Fruit fly (Drosophila melanogaster) whole organism, wandering third instar larva: ENCODE data around the gene CG15550.

ENCODE experiments used
- Abd-B ChIP-seq: fragments of >200 bp; optimal IDR thresholded peaks from 2 replicates; lab custom pipeline; 2017; ENCODE audit warnings: missing biosample characterization, missing genetic modification characterization
- CG32264 ChIP-seq: fragments of 200-800 bp; sonication (Bioruptor generic); optimal IDR thresholded peaks from 2 replicates; lab custom pipeline; 2016; ENCODE audit warnings: missing biosample characterization, missing genetic modification characterization
- CG9705 ChIP-seq: fragments of 200-800 bp; sonication (Bioruptor generic); optimal IDR thresholded peaks from 2 replicates; lab custom pipeline; 2018; ENCODE audit warnings: missing biosample characterization, mild to moderate bottlenecking, missing genetic modification characterization
- Dfd ChIP-seq: fragments of >200 bp; optimal IDR thresholded peaks from 2 replicates; lab custom pipeline; 2017; ENCODE audit warnings: missing biosample characterization, missing genetic modification characterization
- Dif ChIP-seq: fragments of 200-275, 200-300 bp; sonication (Bioruptor generic); optimal IDR thresholded peaks from 2 replicates; lab custom pipeline; 2018; ENCODE audit warnings: missing biosample characterization, missing genetic modification characterization; ENCODE audit not compliant: partially characterized antibody
- GATAd ChIP-seq: sonication (Bioruptor generic); optimal IDR thresholded peaks from 2 replicates; lab custom pipeline; 2016; ENCODE audit warnings: missing biosample characterization, missing genetic modification characterization
- Hnf4 ChIP-seq: fragments of 200-800 bp; sonication (Bioruptor generic); optimal IDR thresholded peaks from 2 replicates; lab custom pipeline; 2016; ENCODE audit warnings: missing biosample characterization, mild to moderate bottlenecking, missing genetic modification characterization
- Hr78 ChIP-seq: fragments of >200 bp; optimal IDR thresholded peaks from 2 replicates; lab custom pipeline; 2017; ENCODE audit warnings: missing biosample characterization, missing genetic modification characterization
- Hr83 ChIP-seq: fragments of 200-300 bp; sonication (Bioruptor generic); optimal IDR thresholded peaks from 2 replicates; lab custom pipeline; 2016; ENCODE audit warnings: missing biosample characterization, mild to moderate bottlenecking, missing genetic modification characterization, moderate library complexity; ENCODE audit not compliant: poor library complexity, severe bottlenecking
- Jra ChIP-seq: sonication (Bioruptor generic); optimal IDR thresholded peaks from 2 replicates; lab custom pipeline; 2016; ENCODE audit warnings: missing biosample characterization, missing genetic modification characterization
- Mio ChIP-seq: sonication (Bioruptor generic); optimal IDR thresholded peaks from 2 replicates; lab custom pipeline; 2016; ENCODE audit warnings: missing biosample characterization, missing genetic modification characterization
- Myc ChIP-seq: fragments of >200 bp; optimal IDR thresholded peaks from 2 replicates; lab custom pipeline; 2017
- OdsH ChIP-seq: fragments of 200-800 bp; sonication (Bioruptor generic); optimal IDR thresholded peaks from 2 replicates; lab custom pipeline; 2016; ENCODE audit warnings: missing biosample characterization, mild to moderate bottlenecking, missing genetic modification characterization
- Rel ChIP-seq, 2 experiments: fragments of 200-800 bp; sonication (Bioruptor generic) in 1 of 2; optimal IDR thresholded peaks; 2 replicates in 1 of 2; 3 replicates in 1 of 2; lab custom pipeline; 2016 to 2019; ENCODE audit warnings: mild to moderate bottlenecking in 2 of 2, missing biosample characterization in 2 of 2, missing genetic modification characterization in 2 of 2, moderate library complexity in 1 of 2
- Sp1 ChIP-seq: fragments of 200-800 bp; sonication (Bioruptor generic); optimal IDR thresholded peaks from 3 replicates; lab custom pipeline; 2019; ENCODE audit warnings: missing biosample characterization, mild to moderate bottlenecking, missing genetic modification characterization, moderate library complexity
- br ChIP-seq: fragments of 200-800 bp; sonication (Bioruptor generic); optimal IDR thresholded peaks from 2 replicates; lab custom pipeline; 2016; ENCODE audit warnings: missing biosample characterization, missing genetic modification characterization
- brk ChIP-seq: fragments of 200-800 bp; sonication (Bioruptor generic); optimal IDR thresholded peaks from 2 replicates; lab custom pipeline; 2016; ENCODE audit warnings: missing biosample characterization, mild to moderate bottlenecking, missing genetic modification characterization
- dl ChIP-seq, 2 experiments: fragments of 175-275, 200-275 bp in 1 of 2; fragments of 200-275 bp in 1 of 2; sonication (Bioruptor generic); optimal IDR thresholded peaks; lab custom pipeline; 2018; ENCODE audit warnings: mild to moderate bottlenecking in 2 of 2, missing biosample characterization in 2 of 2, missing genetic modification characterization in 2 of 2, moderate library complexity in 2 of 2; ENCODE audit not compliant: partially characterized antibody in 2 of 2, insufficient read depth in 1 of 2
- dmrt93B ChIP-seq: fragments of 200-800 bp; sonication (Bioruptor generic); optimal IDR thresholded peaks from 2 replicates; lab custom pipeline; 2018; ENCODE audit warnings: missing biosample characterization, mild to moderate bottlenecking, missing genetic modification characterization
- foxo ChIP-seq, 2 experiments: fragments of 200-800 bp; sonication (Bioruptor generic); optimal IDR thresholded peaks; 2 replicates in 1 of 2; 3 replicates in 1 of 2; lab custom pipeline; 2016 to 2017; ENCODE audit warnings: missing biosample characterization in 2 of 2, missing genetic modification characterization in 2 of 2
- fru ChIP-seq: fragments of 200-800 bp; sonication (Bioruptor generic); optimal IDR thresholded peaks from 3 replicates; lab custom pipeline; 2016; ENCODE audit warnings: missing biosample characterization, mild to moderate bottlenecking, missing genetic modification characterization
- jim ChIP-seq: fragments of 175-275, 200-325 bp; sonication (Bioruptor generic); optimal IDR thresholded peaks from 2 replicates; lab custom pipeline; 2016; ENCODE audit warnings: missing biosample characterization, mild to moderate bottlenecking, missing genetic modification characterization
- lola ChIP-seq: fragments of >200 bp; optimal IDR thresholded peaks from 2 replicates; lab custom pipeline; 2017; ENCODE audit warnings: missing biosample characterization, missing genetic modification characterization
- sage ChIP-seq: fragments of 200-800 bp; sonication (Bioruptor generic); optimal IDR thresholded peaks from 2 replicates; lab custom pipeline; 2016; ENCODE audit warnings: missing biosample characterization, mild to moderate bottlenecking, missing genetic modification characterization
- sv ChIP-seq: fragments of 200-800 bp; sonication (Bioruptor generic); optimal IDR thresholded peaks from 3 replicates; lab custom pipeline; 2016; ENCODE audit warnings: missing biosample characterization, missing genetic modification characterization
- tai ChIP-seq: sonication (Bioruptor generic); optimal IDR thresholded peaks from 2 replicates; lab custom pipeline; 2016; ENCODE audit warnings: missing biosample characterization, missing genetic modification characterization
- usp ChIP-seq: fragments of >200 bp; optimal IDR thresholded peaks from 2 replicates; lab custom pipeline; 2017; ENCODE audit warnings: missing biosample characterization, missing genetic modification characterization
- woc ChIP-seq: sonication (Bioruptor generic); optimal IDR thresholded peaks from 2 replicates; lab custom pipeline; 2016; ENCODE audit warnings: missing biosample characterization, mild to moderate bottlenecking, missing genetic modification characterization

CG15550 gene

dm6 chr3R:30926033-30926432 lies 10.9 kb downstream of the CG15550 start:
- no peak for TF ChIP-seq br (GFP tag; lab: Kevin White, UChicago)
- TF ChIP-seq brk (GFP tag; lab: Kevin White, UChicago) = no peak
- no peak for TF ChIP-seq tai
- no peak for TF ChIP-seq Rel (GFP tag; optimal IDR thresholded peaks at IDR 0.05; lab: Kevin White, UChicago)
- peak; percentile 14 for TF ChIP-seq Rel (tag; optimal IDR thresholded peaks at IDR 0.05; lab: Kevin White, UChicago)
- TF ChIP-seq Hnf4 (GFP tag; lab: Kevin White, UChicago) = no peak

- TF ChIP-seq woc (GFP tag; lab: Kevin White, UChicago) = no peak
- no peak for TF ChIP-seq Rel (GFP tag; optimal IDR thresholded peaks at IDR 0.05; lab: Kevin White, UChicago)
- TF ChIP-seq Rel (tag; optimal IDR thresholded peaks at IDR 0.05; lab: Kevin White, UChicago) = no peak
- no peak for TF ChIP-seq tai
Observed at dm6 chr3R:30925436-30925835, 11.5 kb downstream of the CG15550 start.

- TF ChIP-seq fru (GFP tag; lab: Kevin White, UChicago) = no peak
- no peak for TF ChIP-seq Mio (GFP tag; lab: Kevin White, UChicago)
- TF ChIP-seq GATAd = no peak
- no peak for TF ChIP-seq Hr83 (GFP tag; lab: Kevin White, UChicago)
- TF ChIP-seq Abd-B (GFP tag; lab: Kevin White, UChicago) = no peak
- TF ChIP-seq CG9705 = no peak
- no peak for TF ChIP-seq sage (GFP tag; lab: Kevin White, UChicago)
- no peak for TF ChIP-seq Myc (lab: Kevin White, UChicago)
- TF ChIP-seq Jra (GFP tag; lab: Kevin White, UChicago) = no peak
- no peak for TF ChIP-seq sv
- TF ChIP-seq woc (GFP tag; lab: Kevin White, UChicago) = no peak
- TF ChIP-seq Dif (GFP tag; lab: Kevin White, UChicago) = no peak
Observed at dm6 chr3R:30923581-30923980, 13.3 kb downstream of the CG15550 start.

- TF ChIP-seq Dif (GFP tag; lab: Kevin White, UChicago) = no peak
- no peak for TF ChIP-seq fru (GFP tag; lab: Kevin White, UChicago)
- TF ChIP-seq tai = no peak
- TF ChIP-seq Sp1 (GFP tag; lab: Kevin White, UChicago) = no peak
- no peak for TF ChIP-seq GATAd
- TF ChIP-seq Hr78 = no peak
- no peak for TF ChIP-seq foxo (GFP tag; optimal IDR thresholded peaks at IDR 0.05; lab: Kevin White, UChicago)
- TF ChIP-seq lola (GFP tag; lab: Kevin White, UChicago) = no peak
- TF ChIP-seq CG32264 (GFP tag; lab: Kevin White, UChicago) = no peak
- no peak for TF ChIP-seq Abd-B (GFP tag; lab: Kevin White, UChicago)
- no peak for TF ChIP-seq woc (GFP tag; lab: Kevin White, UChicago)
- no peak for TF ChIP-seq brk (GFP tag; lab: Kevin White, UChicago)
- TF ChIP-seq dmrt93B (GFP tag; lab: Kevin White, UChicago) = no peak
- TF ChIP-seq usp (GFP tag; lab: Kevin White, UChicago) = no peak
- TF ChIP-seq, all 38 proteins: peak for 0
Observed at dm6 chr3R:30922414-30922813, 14.5 kb downstream of the CG15550 start.

- TF ChIP-seq dl (GFP tag; optimal IDR thresholded peaks at IDR 0.05; lab: Kevin White, UChicago; ENCODE audit: insufficient read depth in 1 of 2, partially characterized antibody in 2 of 2) = no peak
Observed at dm6 chr3R:30918872-30919271, 18.0 kb downstream of the CG15550 start.

- TF ChIP-seq sage (GFP tag; lab: Kevin White, UChicago) (no peak), Dfd (GFP tag; lab: Kevin White, UChicago) (peak; percentile 94)
- TF ChIP-seq, all 38 proteins: peak for 1
Observed at dm6 chr3R:30916024-30916423, 20.9 kb downstream of the CG15550 start.

- no peak for TF ChIP-seq Hr83 (GFP tag; lab: Kevin White, UChicago)
- no peak for TF ChIP-seq usp (GFP tag; lab: Kevin White, UChicago)
- no peak for TF ChIP-seq foxo (GFP tag; optimal IDR thresholded peaks at IDR 0.05; lab: Kevin White, UChicago)
- no peak for TF ChIP-seq dmrt93B (GFP tag; lab: Kevin White, UChicago)
- TF ChIP-seq Myc (lab: Kevin White, UChicago) = no peak
- no peak for TF ChIP-seq Rel (GFP tag; optimal IDR thresholded peaks at IDR 0.05; lab: Kevin White, UChicago)
- no peak for TF ChIP-seq Rel (tag; optimal IDR thresholded peaks at IDR 0.05; lab: Kevin White, UChicago)
- TF ChIP-seq lola (GFP tag; lab: Kevin White, UChicago) = no peak
- TF ChIP-seq Hr78 = no peak
- no peak for TF ChIP-seq jim (GFP tag; lab: Kevin White, UChicago)
- TF ChIP-seq dl (GFP tag; optimal IDR thresholded peaks at IDR 0.05; lab: Kevin White, UChicago; ENCODE audit: insufficient read depth in 1 of 2, partially characterized antibody in 2 of 2) = no peak
- no peak for TF ChIP-seq OdsH
- no peak for TF ChIP-seq CG32264 (GFP tag; lab: Kevin White, UChicago)
- TF ChIP-seq br (GFP tag; lab: Kevin White, UChicago) = no peak
- no peak for TF ChIP-seq Hnf4 (GFP tag; lab: Kevin White, UChicago)
Observed at dm6 chr3R:30915235-30915634, 21.7 kb downstream of the CG15550 start.
